Worm (Caenorhabditis elegans): ENCODE results near the gene tmem-131.

- TF ChIP-seq tab-1 (GFP tag; IDR thresholded peaks at IDR 0.05), result no peak
- no peak for TF ChIP-seq T22C8.4 (GFP tag; IDR thresholded peaks at IDR 0.05)
- TF ChIP-seq klf-2 (GFP tag; conservative IDR thresholded peaks at IDR 0.05), result no peak
- no peak for TF ChIP-seq ztf-23 (GFP tag; IDR thresholded peaks at IDR 0.05)
- no peak for TF ChIP-seq med-1 (GFP tag; optimal IDR thresholded peaks at IDR 0.05; ENCODE audit: insufficient read depth)
- no peak for TF ChIP-seq ztf-29 (GFP tag; IDR thresholded peaks at IDR 0.05)
- no peak for TF ChIP-seq cog-1 (tag; optimal IDR thresholded peaks at IDR 0.05)
- no peak for TF ChIP-seq flt-1 (GFP tag; IDR thresholded peaks at IDR 0.05)
These were observed 6.7 kb upstream of the tmem-131 start, which contains the start of gene R144.6 for ce11 chrIII:5004621-5005020.
